Fruit fly (Drosophila melanogaster): ENCODE measurements around the gene RpL22.
A peak's percentile ranks its signal among the peaks of the same experiment; 100 is the strongest.

Gene RpL22

dm6 chrX:772305-772986, 7.5 kb upstream of the RpL22 start (continued):
- TF ChIP-seq CG7372 (GFP tag; IDR thresholded peaks at IDR 0.05) (no peak), Bteb2 (GFP tag; optimal IDR thresholded peaks at IDR 0.05) (no peak), CG14050 (GFP tag; IDR thresholded peaks at IDR 0.05) (no peak), cas (GFP tag; IDR thresholded peaks at IDR 0.05) (no peak), ranshi (GFP tag; IDR thresholded peaks at IDR 0.05) (no peak), CG31441 (GFP tag; IDR thresholded peaks at IDR 0.05) (no peak), rib (GFP tag; IDR thresholded peaks at IDR 0.05) (no peak), CG6765 (GFP tag; optimal IDR thresholded peaks at IDR 0.05) (no peak), slou (GFP tag; optimal IDR thresholded peaks at IDR 0.05) (no peak), ham (GFP tag; IDR thresholded peaks at IDR 0.05) (no peak), CG1529 (GFP tag; optimal IDR thresholded peaks at IDR 0.05) (no peak), tll (GFP tag; optimal IDR thresholded peaks at IDR 0.05) (no peak), CG8359 (GFP tag; optimal IDR thresholded peaks at IDR 0.05; ENCODE audit: borderline replicate concordance) (no peak), CG6791 (GFP tag; IDR thresholded peaks at IDR 0.05; ENCODE audit: partially characterized antibody) (no peak), croc (GFP tag; conservative IDR thresholded peaks at IDR 0.05) (no peak), CG7786 (GFP tag; optimal IDR thresholded peaks at IDR 0.05) (no peak), Gug (GFP tag; IDR thresholded peaks at IDR 0.05) (no peak), CG10979 (tag; optimal IDR thresholded peaks at IDR 0.05) (no peak), CG6683 (GFP tag; optimal IDR thresholded peaks at IDR 0.05) (no peak), Ptx1 (GFP tag; IDR thresholded peaks at IDR 0.05) (no peak), CG11398 (GFP tag; optimal IDR thresholded peaks at IDR 0.05) (peak; percentile 8), phol (tag; optimal IDR thresholded peaks at IDR 0.05) (no peak), Atf6 (GFP tag; IDR thresholded peaks at IDR 0.05) (no peak), CG9437 (GFP tag; optimal IDR thresholded peaks at IDR 0.05) (no peak), D19A (tag; optimal IDR thresholded peaks at IDR 0.05) (no peak), unc-4 (GFP tag; IDR thresholded peaks at IDR 0.05; ENCODE audit: partially characterized antibody) (no peak), CG4424 (GFP tag; optimal IDR thresholded peaks at IDR 0.05) (no peak), caup (GFP tag; optimal IDR thresholded peaks at IDR 0.05; ENCODE audit: severe bottlenecking) (no peak), dm (GFP tag; optimal IDR thresholded peaks at IDR 0.05) (no peak), Poxn (GFP tag; IDR thresholded peaks at IDR 0.05) (no peak), Blimp-1 (GFP tag; optimal IDR thresholded peaks at IDR 0.05) (peak; percentile 52), CG15269 (tag; optimal IDR thresholded peaks at IDR 0.05) (no peak), Hr39 (optimal IDR thresholded peaks at IDR 0.05) (no peak), Abd-B (GFP tag; optimal IDR thresholded peaks at IDR 0.05) (no peak), dmrt99B (tag; optimal IDR thresholded peaks at IDR 0.05) (peak; percentile 1), zfh1 (GFP tag; IDR thresholded peaks at IDR 0.05) (no peak), CG3726 (GFP tag; IDR thresholded peaks at IDR 0.05) (no peak), CG10274 (GFP tag; optimal IDR thresholded peaks at IDR 0.05) (no peak), CG17359 (tag; optimal IDR thresholded peaks at IDR 0.05) (peak; percentile 40), Dll (GFP tag; IDR thresholded peaks at IDR 0.05; ENCODE audit: partially characterized antibody) (no peak), yki (optimal IDR thresholded peaks at IDR 0.05) (no peak), D (optimal IDR thresholded peaks at IDR 0.05) (no peak), D (GFP tag; optimal IDR thresholded peaks at IDR 0.05) (no peak), maf-S (GFP tag; optimal IDR thresholded peaks at IDR 0.05) (no peak), CG16813 (GFP tag; IDR thresholded peaks at IDR 0.05; ENCODE audit: partially characterized antibody) (no peak), z (GFP tag; IDR thresholded peaks at IDR 0.05) (no peak), cato (GFP tag; optimal IDR thresholded peaks at IDR 0.05; ENCODE audit: borderline replicate concordance) (no peak), crp (GFP tag; optimal IDR thresholded peaks at IDR 0.05) (no peak), dpn (GFP tag; optimal IDR thresholded peaks at IDR 0.05) (no peak), lola (GFP tag; optimal IDR thresholded peaks at IDR 0.05) (no peak)
